Fruit fly (Drosophila melanogaster) whole organism, prepupa: ENCODE results near the gene CG7691.

Source experiments
- CG10631 ChIP-seq: fragments of 200-800 bp; sonication (Bioruptor generic); optimal IDR thresholded peaks from 2 replicates; lab custom pipeline; 2016; ENCODE audit warnings: missing biosample characterization, missing genetic modification characterization
- CG10669 ChIP-seq: fragments of 200-800 bp; sonication (Bioruptor generic); optimal IDR thresholded peaks from 3 replicates; lab custom pipeline; 2018; ENCODE audit warnings: missing biosample characterization, mild to moderate bottlenecking, missing genetic modification characterization, moderate library complexity
- CG11294 ChIP-seq: fragments of 200-800 bp; sonication (Bioruptor generic); IDR thresholded peaks from 2 replicates; pipeline ENCODE4 v1.3.6; 2022; ENCODE audit warnings: missing biosample characterization, missing genetic modification characterization
- CG11902 ChIP-seq: fragments of 200-800 bp; sonication (Bioruptor generic); optimal IDR thresholded peaks from 3 replicates; lab custom pipeline; 2016; ENCODE audit warnings: missing biosample characterization, missing genetic modification characterization
- CG15336 ChIP-seq: fragments of 200-800 bp; sonication (Bioruptor generic); IDR thresholded peaks from 2 replicates; pipeline ENCODE4 v1.3.6; 2022; ENCODE audit warnings: missing biosample characterization, missing genetic modification characterization
- CG1621 ChIP-seq: fragments of 200-800 bp; sonication (Bioruptor generic); optimal IDR thresholded peaks from 3 replicates; lab custom pipeline; 2018; ENCODE audit warnings: missing biosample characterization, mild to moderate bottlenecking, missing genetic modification characterization
- CG16779 ChIP-seq: fragments of 200-800 bp; sonication (Bioruptor generic); optimal IDR thresholded peaks from 3 replicates; lab custom pipeline; 2017; ENCODE audit warnings: missing biosample characterization, mild to moderate bottlenecking, missing genetic modification characterization
- CG3032 ChIP-seq: fragments of 200-800 bp; optimal IDR thresholded peaks from 2 replicates; lab custom pipeline; 2019; ENCODE audit warnings: missing biosample characterization, mild to moderate bottlenecking, missing genetic modification characterization, moderate library complexity
- CG31627 ChIP-seq: fragments of 200-800 bp; sonication (Bioruptor generic); optimal IDR thresholded peaks from 3 replicates; lab custom pipeline; 2016; ENCODE audit warnings: missing biosample characterization, missing genetic modification characterization
- CG34406 ChIP-seq: fragments of 200-800 bp; sonication (Bioruptor generic); optimal IDR thresholded peaks from 3 replicates; lab custom pipeline; 2016; ENCODE audit warnings: missing biosample characterization, missing genetic modification characterization
- CG3919 ChIP-seq: fragments of 200-800 bp; sonication (Bioruptor generic); optimal IDR thresholded peaks from 3 replicates; lab custom pipeline; 2016; ENCODE audit warnings: missing biosample characterization, missing genetic modification characterization
- CG4318 ChIP-seq: fragments of 200-800 bp; sonication (Bioruptor generic); optimal IDR thresholded peaks from 3 replicates; lab custom pipeline; 2017; ENCODE audit warnings: missing biosample characterization, mild to moderate bottlenecking, missing genetic modification characterization
- CG6163 ChIP-seq: fragments of 200-800 bp; sonication (Bioruptor generic); IDR thresholded peaks from 3 replicates; pipeline ENCODE4 v1.3.6; 2022; ENCODE audit warnings: missing biosample characterization, missing genetic modification characterization
- CG6792 ChIP-seq: fragments of 200-800 bp; sonication (Bioruptor generic); optimal IDR thresholded peaks from 3 replicates; lab custom pipeline; 2016; ENCODE audit warnings: missing biosample characterization, missing genetic modification characterization
- CG6808 ChIP-seq: fragments of 200-800 bp; sonication (Bioruptor generic); optimal IDR thresholded peaks from 3 replicates; lab custom pipeline; 2017; ENCODE audit warnings: missing biosample characterization, missing genetic modification characterization, mild to moderate bottlenecking, moderate library complexity, missing genetic modification reagents
- CG6854 ChIP-seq: fragments of 200-800 bp; sonication (Bioruptor generic); optimal IDR thresholded peaks from 2 replicates; lab custom pipeline; 2017; ENCODE audit warnings: missing biosample characterization, mild to moderate bottlenecking, missing genetic modification characterization
- CG7368 ChIP-seq: fragments of 200-800 bp; sonication (Bioruptor generic); optimal IDR thresholded peaks from 3 replicates; lab custom pipeline; 2016; ENCODE audit warnings: missing biosample characterization, missing genetic modification characterization
- CG8119 ChIP-seq: fragments of 200-800 bp; sonication (Bioruptor generic); IDR thresholded peaks from 3 replicates; pipeline ENCODE4 v1.3.6; 2022; ENCODE audit warnings: missing biosample characterization, missing genetic modification characterization
- CG9139 ChIP-seq: fragments of 200-800 bp; sonication (Bioruptor generic); optimal IDR thresholded peaks from 3 replicates; lab custom pipeline; 2017; ENCODE audit warnings: missing biosample characterization, mild to moderate bottlenecking, missing genetic modification characterization
- Eip78C ChIP-seq: fragments of 200-800 bp; sonication (Bioruptor generic); peaks from one replicate; lab custom pipeline; 2016; ENCODE audit warnings: missing biosample characterization, missing genetic modification characterization
- Ets21C ChIP-seq: fragments of 200-800 bp; sonication (Bioruptor generic); optimal IDR thresholded peaks from 3 replicates; lab custom pipeline; 2016; ENCODE audit warnings: missing biosample characterization, missing genetic modification characterization
- Ets96B ChIP-seq: fragments of 200-800 bp; optimal IDR thresholded peaks from 2 replicates; lab custom pipeline; 2019; ENCODE audit warnings: missing biosample characterization, mild to moderate bottlenecking, missing genetic modification characterization, moderate library complexity
- Gug ChIP-seq: fragments of 200-800 bp; sonication (Bioruptor generic); IDR thresholded peaks from 2 replicates; pipeline ENCODE4 v1.3.6; 2022; ENCODE audit warnings: missing biosample characterization, missing genetic modification characterization
- Hr38 ChIP-seq: sonication (Bioruptor generic); optimal IDR thresholded peaks from 2 replicates; lab custom pipeline; 2016; ENCODE audit warnings: missing biosample characterization, missing genetic modification characterization
- Hr4 ChIP-seq: fragments of 200-800 bp; sonication (Bioruptor generic); optimal IDR thresholded peaks from 3 replicates; lab custom pipeline; 2016; ENCODE audit warnings: missing biosample characterization, missing genetic modification characterization
- Lpt ChIP-seq: fragments of 200-800 bp; sonication (Bioruptor generic); optimal IDR thresholded peaks from 3 replicates; lab custom pipeline; 2016; ENCODE audit warnings: missing biosample characterization, missing genetic modification characterization
- Met ChIP-seq: fragments of 200-800 bp; sonication (Bioruptor generic); optimal IDR thresholded peaks from 3 replicates; lab custom pipeline; 2016; ENCODE audit warnings: missing biosample characterization, missing genetic modification characterization
- OdsH ChIP-seq: fragments of 200-800 bp; sonication (Bioruptor generic); optimal IDR thresholded peaks from 3 replicates; lab custom pipeline; 2016; ENCODE audit warnings: missing biosample characterization, missing genetic modification characterization
- Smox ChIP-seq: fragments of 200-800 bp; sonication (Bioruptor generic); optimal IDR thresholded peaks from 3 replicates; lab custom pipeline; 2016; ENCODE audit warnings: missing biosample characterization, missing genetic modification characterization
- Sox15 ChIP-seq: fragments of 200-800 bp; sonication (Bioruptor generic); optimal IDR thresholded peaks from 3 replicates; lab custom pipeline; 2016; ENCODE audit warnings: missing biosample characterization, missing genetic modification characterization
- cyc ChIP-seq: fragments of 200-800 bp; sonication (Bioruptor generic); optimal IDR thresholded peaks from 3 replicates; lab custom pipeline; 2016; ENCODE audit warnings: missing biosample characterization, missing genetic modification characterization
- dsx ChIP-seq: fragments of 200-800 bp; optimal IDR thresholded peaks from 3 replicates; lab custom pipeline; 2019; ENCODE audit warnings: missing biosample characterization, mild to moderate bottlenecking, missing genetic modification characterization, moderate library complexity; ENCODE audit not compliant: poor library complexity, severe bottlenecking
- eg ChIP-seq: fragments of 200-800 bp; sonication (Bioruptor generic); IDR thresholded peaks from 3 replicates; pipeline ENCODE4 v1.3.6; 2022; ENCODE audit warnings: missing biosample characterization, missing genetic modification characterization
- lz ChIP-seq: fragments of 200-800 bp; sonication (Bioruptor generic); optimal IDR thresholded peaks from 3 replicates; lab custom pipeline; 2016; ENCODE audit warnings: missing biosample characterization, missing genetic modification characterization
- pdm3 ChIP-seq: fragments of 200-800 bp; sonication (Bioruptor generic); optimal IDR thresholded peaks from 3 replicates; lab custom pipeline; 2016; ENCODE audit warnings: missing biosample characterization, missing genetic modification characterization
- salr ChIP-seq, 2 experiments: fragments of 200-800 bp; sonication (Bioruptor generic); optimal IDR thresholded peaks; 3 replicates each; lab custom pipeline; 2016 to 2018; ENCODE audit warnings: missing biosample characterization in 2 of 2, missing genetic modification characterization in 2 of 2, mild to moderate bottlenecking in 1 of 2
- ss ChIP-seq, 2 experiments: fragments of 200-800 bp; sonication (Bioruptor generic); optimal IDR thresholded peaks; 2 replicates in 1 of 2; 3 replicates in 1 of 2; lab custom pipeline; 2017 to 2018; ENCODE audit warnings: mild to moderate bottlenecking in 2 of 2, missing biosample characterization in 2 of 2, missing genetic modification characterization in 2 of 2, moderate library complexity in 1 of 2
- svp ChIP-seq: fragments of 200-800 bp; sonication (Bioruptor generic); peaks from one replicate; lab custom pipeline; 2016; ENCODE audit warnings: missing biosample characterization, missing genetic modification characterization
- topi ChIP-seq: fragments of 200-800 bp; sonication (Bioruptor generic); optimal IDR thresholded peaks from 3 replicates; lab custom pipeline; 2016; ENCODE audit warnings: missing biosample characterization, missing genetic modification characterization

CG7691 gene

dm6 chr3R:18583881-18584545 is 24.3 kb downstream of the CG7691 start (continued):
- TF ChIP-seq CG6854, result no peak
- TF ChIP-seq cyc, result peak; percentile 85
- peak; percentile 76 for TF ChIP-seq Smox
- peak; percentile 94 for TF ChIP-seq pdm3 (GFP tag; lab: Kevin White, UChicago)
- TF ChIP-seq eg (GFP tag; lab: Robert Waterston, UW), result peak; percentile 90
- peak; percentile 96 for TF ChIP-seq Eip78C (GFP tag; lab: Kevin White, UChicago)
- TF ChIP-seq OdsH (GFP tag; lab: Kevin White, UChicago), result peak; percentile 92
- TF ChIP-seq CG10631 (GFP tag; lab: Kevin White, UChicago), result peak; percentile 89
- peak; percentile 86 to 90 for TF ChIP-seq salr (GFP tag; optimal IDR thresholded peaks at IDR 0.05; lab: Kevin White, UChicago)
- TF ChIP-seq CG16779 (tag; lab: Kevin White, UChicago), result peak; percentile 86
- TF ChIP-seq CG7368 (GFP tag; lab: Kevin White, UChicago), result peak; percentile 84
- TF ChIP-seq svp (GFP tag; lab: Kevin White, UChicago), result peak; percentile 89
- TF ChIP-seq Ets96B (tag; lab: Kevin White, UChicago), result peak; percentile 94
- peak; percentile 87 for TF ChIP-seq CG6163
- peak; percentile 83 for TF ChIP-seq CG11902 (GFP tag; lab: Kevin White, UChicago)
- peak; percentile 91 for TF ChIP-seq CG3032 (tag; lab: Kevin White, UChicago)
- peak; percentile 94 for TF ChIP-seq CG10669 (GFP tag; lab: Kevin White, UChicago)
- peak; percentile 76 for TF ChIP-seq CG9139 (GFP tag; lab: Kevin White, UChicago)
- TF ChIP-seq lz (GFP tag; lab: Kevin White, UChicago), result peak; percentile 85
- TF ChIP-seq dsx (GFP tag; lab: Kevin White, UChicago), result peak; percentile 84
- peak; percentile 93 for TF ChIP-seq Hr4 (GFP tag; lab: Kevin White, UChicago)
- peak; percentile 85 to 86 for TF ChIP-seq ss (GFP tag; optimal IDR thresholded peaks at IDR 0.05; lab: Kevin White, UChicago)
- no peak for TF ChIP-seq Hr38
- peak; percentile 85 for TF ChIP-seq CG6808 (GFP tag; lab: Kevin White, UChicago)
- peak; percentile 82 for TF ChIP-seq Sox15 (GFP tag; lab: Kevin White, UChicago)
- TF ChIP-seq Ets21C, result peak; percentile 61

DNA sequence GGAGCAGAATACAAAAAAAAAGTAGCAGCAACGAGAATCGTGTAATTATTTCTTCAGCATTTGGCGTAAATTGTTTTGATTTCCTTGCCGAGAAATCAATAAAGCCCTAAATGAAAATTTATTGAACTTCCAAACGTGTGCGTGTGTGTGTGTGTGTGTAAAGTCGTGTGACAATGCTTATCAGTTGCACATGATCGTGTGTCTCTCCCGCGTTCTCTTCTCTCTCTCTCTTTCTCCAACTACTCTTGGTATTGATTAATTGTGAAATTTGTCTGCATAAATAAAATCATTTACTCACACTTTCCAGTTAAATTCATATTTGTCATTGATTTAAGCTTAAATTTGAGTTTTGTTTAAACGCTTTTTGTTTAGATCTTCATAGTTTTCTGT is 24.9 kb downstream of the CG7691 start:
- TF ChIP-seq eg (GFP tag; lab: Robert Waterston, UW), result no peak
- TF ChIP-seq CG34406 (GFP tag; lab: Kevin White, UChicago), result no peak
- no peak for TF ChIP-seq CG6792 (GFP tag; lab: Kevin White, UChicago)
- TF ChIP-seq CG4318 (GFP tag; lab: Kevin White, UChicago), result no peak
- TF ChIP-seq CG11294 (GFP tag; lab: Robert Waterston, UW), result no peak
- no peak for TF ChIP-seq CG1621 (tag; lab: Kevin White, UChicago)
- no peak for TF ChIP-seq CG3032 (tag; lab: Kevin White, UChicago)
- TF ChIP-seq CG9139 (GFP tag; lab: Kevin White, UChicago), result no peak
- TF ChIP-seq CG31627, result no peak
- no peak for TF ChIP-seq Eip78C (GFP tag; lab: Kevin White, UChicago)
- no peak for TF ChIP-seq Met (GFP tag; lab: Kevin White, UChicago)
- no peak for TF ChIP-seq Gug (GFP tag; lab: Robert Waterston, UW)
- TF ChIP-seq CG7368 (GFP tag; lab: Kevin White, UChicago), result no peak
- TF ChIP-seq topi, result no peak
- TF ChIP-seq CG3919, result no peak
- TF ChIP-seq Lpt (GFP tag; lab: Kevin White, UChicago), result no peak
- no peak for TF ChIP-seq Hr4 (GFP tag; lab: Kevin White, UChicago)
- no peak for TF ChIP-seq Ets96B (tag; lab: Kevin White, UChicago)
- TF ChIP-seq CG8119 (GFP tag; lab: Robert Waterston, UW), result no peak
- TF ChIP-seq CG15336 (GFP tag; lab: Robert Waterston, UW), result no peak
